Fruit fly (Drosophila melanogaster) whole organism, embryonic: ENCODE data around the gene Dpp10.

Experiments used
- Adf1 ChIP-seq: fragments of 200-800 bp; sonication (Bioruptor generic); IDR thresholded peaks from 2 replicates; pipeline ENCODE4 v1.3.6; 2022; ENCODE audit warnings: missing biosample characterization, missing genetic modification characterization
- Asciz ChIP-seq: fragments of 200-800 bp; sonication (Bioruptor generic); optimal IDR thresholded peaks from 2 replicates; lab custom pipeline; 2017; ENCODE audit warnings: missing biosample characterization, mild to moderate bottlenecking, missing genetic modification characterization, missing genetic modification reagents
- Awh ChIP-seq: fragments of 200-800 bp; sonication (Bioruptor generic); IDR thresholded peaks from 2 replicates; pipeline ENCODE4, ENCODE4 v1.3.6; 2022; ENCODE audit warnings: missing biosample characterization, missing genetic modification characterization
- BEAF-32 ChIP-seq: fragments of 200-800 bp; sonication (Bioruptor generic); optimal IDR thresholded peaks from 3 replicates; lab custom pipeline; 2017; ENCODE audit warnings: missing biosample characterization, missing genetic modification characterization, mild to moderate bottlenecking, moderate library complexity, missing genetic modification reagents
- Bgb ChIP-seq: fragments of 200-800 bp; sonication (Bioruptor generic); IDR thresholded peaks from 2 replicates; pipeline ENCODE4 v1.3.6; 2022; ENCODE audit warnings: missing biosample characterization, missing genetic modification characterization; ENCODE audit not compliant: partially characterized antibody
- CG11093 ChIP-seq: fragments of 200-800 bp; sonication (Bioruptor generic); IDR thresholded peaks from 3 replicates; pipeline ENCODE4 v1.3.6; 2022; ENCODE audit warnings: missing biosample characterization, missing genetic modification characterization
- CG11695 ChIP-seq: fragments of 200-800 bp; sonication (Bioruptor generic); IDR thresholded peaks from 3 replicates; pipeline ENCODE4 v1.3.6; 2022; ENCODE audit warnings: missing biosample characterization, missing genetic modification characterization
- CG12236 ChIP-seq: fragments of 200-800 bp; sonication (Bioruptor generic); optimal IDR thresholded peaks from 2 replicates; lab custom pipeline; 2016; ENCODE audit warnings: missing biosample characterization, missing genetic modification characterization
- CG16815 ChIP-seq: fragments of 200-800 bp; sonication (Bioruptor generic); optimal IDR thresholded peaks from 3 replicates; lab custom pipeline; 2017; ENCODE audit warnings: missing biosample characterization, mild to moderate bottlenecking, missing genetic modification characterization
- CG17802 ChIP-seq: fragments of 200-800 bp; sonication (Bioruptor generic); optimal IDR thresholded peaks from 2 replicates; lab custom pipeline; 2018; ENCODE audit warnings: missing biosample characterization, mild to moderate bottlenecking, missing genetic modification characterization, moderate library complexity
- CG17829 ChIP-seq: fragments of 200-800 bp; optimal IDR thresholded peaks from 2 replicates; lab custom pipeline; 2019; ENCODE audit warnings: missing biosample characterization, mild to moderate bottlenecking, missing genetic modification characterization, moderate library complexity
- CG18619 ChIP-seq: fragments of 200-800 bp; sonication (Bioruptor generic); optimal IDR thresholded peaks from 3 replicates; lab custom pipeline; 2017; ENCODE audit warnings: missing biosample characterization, mild to moderate bottlenecking, missing genetic modification characterization
- CG2116 ChIP-seq: fragments of 200-800 bp; sonication (Bioruptor generic); optimal IDR thresholded peaks from 3 replicates; lab custom pipeline; 2018; ENCODE audit warnings: missing biosample characterization, mild to moderate bottlenecking, missing genetic modification characterization
- CG2120 ChIP-seq: fragments of 200-800 bp; sonication (Bioruptor generic); optimal IDR thresholded peaks from 3 replicates; lab custom pipeline; 2016; ENCODE audit warnings: missing biosample characterization, missing genetic modification characterization
- CG30020 ChIP-seq: fragments of 200-800 bp; optimal IDR thresholded peaks from 2 replicates; lab custom pipeline; 2019; ENCODE audit warnings: missing biosample characterization, mild to moderate bottlenecking, missing genetic modification characterization, moderate library complexity
- CG31388 ChIP-seq: fragments of 200-800 bp; sonication (Bioruptor generic); optimal IDR thresholded peaks from 2 replicates; lab custom pipeline; 2016; ENCODE audit warnings: missing biosample characterization, missing genetic modification characterization
- CG32772 ChIP-seq: fragments of 200-800 bp; sonication (Bioruptor generic); IDR thresholded peaks from 2 replicates; pipeline ENCODE4 v1.3.6; 2022; ENCODE audit warnings: missing biosample characterization, missing genetic modification characterization
- CG33557 ChIP-seq: fragments of 200-800 bp; sonication (Bioruptor generic); optimal IDR thresholded peaks from 2 replicates; lab custom pipeline; 2019; ENCODE audit warnings: missing biosample characterization, mild to moderate bottlenecking, missing genetic modification characterization, moderate library complexity
- CG43689 ChIP-seq: fragments of 200-800 bp; sonication (Bioruptor generic); IDR thresholded peaks from 2 replicates; pipeline ENCODE4 v1.3.6; 2022; ENCODE audit warnings: missing biosample characterization, missing genetic modification characterization
- CG4730 ChIP-seq: fragments of 200-800 bp; sonication (Bioruptor generic); IDR thresholded peaks from 2 replicates; pipeline ENCODE4 v1.3.6; 2022; ENCODE audit warnings: missing biosample characterization, missing genetic modification characterization
- CG4854 ChIP-seq: fragments of 200-800 bp; sonication (Bioruptor generic); optimal IDR thresholded peaks from 2 replicates; lab custom pipeline; 2016; ENCODE audit warnings: missing biosample characterization, missing genetic modification characterization, inconsistent platforms
- CG6765 ChIP-seq: fragments of 200-800 bp; sonication (Bioruptor generic); optimal IDR thresholded peaks from 3 replicates; lab custom pipeline; 2017; ENCODE audit warnings: missing biosample characterization, mild to moderate bottlenecking, missing genetic modification characterization
- CG7839 ChIP-seq: fragments of 200-800 bp; sonication (Bioruptor generic); optimal IDR thresholded peaks from 3 replicates; lab custom pipeline; 2018; ENCODE audit warnings: missing biosample characterization, mild to moderate bottlenecking, missing genetic modification characterization, moderate library complexity
- Eip74EF ChIP-seq, 2 experiments: fragments of 200-800 bp in 1 of 2; fragments of >200 bp in 1 of 2; sonication (Bioruptor generic) in 1 of 2; optimal IDR thresholded peaks; 2 replicates each; lab custom pipeline; 2017 to 2019; ENCODE audit warnings: missing biosample characterization in 2 of 2, missing genetic modification characterization in 2 of 2, mild to moderate bottlenecking in 1 of 2, moderate library complexity in 1 of 2
- GATAe ChIP-seq: fragments of 200-800 bp; sonication (Bioruptor generic); conservative IDR thresholded peaks from 2 replicates; pipeline ENCODE4 v1.3.6; 2022; ENCODE audit warnings: missing biosample characterization, missing genetic modification characterization
- Hmr ChIP-seq: fragments of 200-800 bp; sonication (Bioruptor generic); optimal IDR thresholded peaks from 3 replicates; lab custom pipeline; 2017; ENCODE audit warnings: mild to moderate bottlenecking, missing biosample characterization, missing genetic modification reagents, missing genetic modification characterization
- Hr3 ChIP-seq: fragments of 200-800 bp; sonication (Bioruptor generic); optimal IDR thresholded peaks from 3 replicates; lab custom pipeline; 2016; ENCODE audit warnings: missing biosample characterization, missing genetic modification characterization
- Hr39 ChIP-seq: fragments of >200 bp; optimal IDR thresholded peaks from 2 replicates; lab custom pipeline; 2017
- Jarid2 ChIP-seq: fragments of 200-800 bp; sonication (Bioruptor generic); optimal IDR thresholded peaks from 3 replicates; lab custom pipeline; 2017; ENCODE audit warnings: mild to moderate bottlenecking, missing biosample characterization, missing genetic modification reagents, missing genetic modification characterization
- MTF-1 ChIP-seq: fragments of 200-800 bp; sonication (Bioruptor generic); optimal IDR thresholded peaks from 2 replicates; lab custom pipeline; 2018; ENCODE audit warnings: missing biosample characterization, mild to moderate bottlenecking, missing genetic modification characterization, borderline replicate concordance
- Mes4 ChIP-seq: fragments of 200-800 bp; sonication (Bioruptor generic); optimal IDR thresholded peaks from 2 replicates; lab custom pipeline; 2016; ENCODE audit warnings: missing biosample characterization, missing genetic modification characterization
- NK7.1 ChIP-seq: fragments of 200-800 bp; sonication (Bioruptor generic); optimal IDR thresholded peaks from 3 replicates; lab custom pipeline; 2016; ENCODE audit warnings: missing biosample characterization, missing genetic modification characterization
- Oaz ChIP-seq: fragments of 200-800 bp; sonication (Bioruptor generic); IDR thresholded peaks from 2 replicates; pipeline ENCODE4 v1.3.6; 2022; ENCODE audit warnings: missing biosample characterization, missing genetic modification characterization
- amos ChIP-seq: fragments of 200-800 bp; sonication (Bioruptor generic); IDR thresholded peaks from 2 replicates; pipeline ENCODE4 v1.3.6; 2022; ENCODE audit warnings: missing biosample characterization, missing genetic modification characterization; ENCODE audit not compliant: partially characterized antibody
- bcd ChIP-seq: fragments of 200-800 bp; sonication (Bioruptor generic); optimal IDR thresholded peaks from 2 replicates; lab custom pipeline; 2017; ENCODE audit warnings: missing biosample characterization, mild to moderate bottlenecking, missing genetic modification characterization
- cg ChIP-seq: fragments of 200-800 bp; sonication (Bioruptor generic); optimal IDR thresholded peaks from 3 replicates; lab custom pipeline; 2019; ENCODE audit warnings: missing biosample characterization, mild to moderate bottlenecking, missing genetic modification characterization, moderate library complexity
- crc ChIP-seq: fragments of 200-800 bp; sonication (Bioruptor generic); optimal IDR thresholded peaks from 2 replicates; lab custom pipeline; 2016; ENCODE audit warnings: missing biosample characterization, missing genetic modification characterization
- fu2 ChIP-seq: fragments of 200-800 bp; sonication (Bioruptor generic); optimal IDR thresholded peaks from 2 replicates; lab custom pipeline; 2016; ENCODE audit warnings: missing biosample characterization, missing genetic modification characterization
- gem ChIP-seq: fragments of 200-800 bp; sonication (Bioruptor generic); optimal IDR thresholded peaks from 2 replicates; lab custom pipeline; 2019; ENCODE audit warnings: missing biosample characterization, mild to moderate bottlenecking, missing genetic modification characterization, moderate library complexity
- gfzf ChIP-seq: fragments of 200-800 bp; sonication (Bioruptor generic); optimal IDR thresholded peaks from 2 replicates; lab custom pipeline; 2016; ENCODE audit warnings: missing biosample characterization, mild to moderate bottlenecking, missing genetic modification characterization, moderate library complexity
- jumu ChIP-seq: fragments of 200-800 bp; sonication (Bioruptor generic); optimal IDR thresholded peaks from 3 replicates; lab custom pipeline; 2016; ENCODE audit warnings: missing biosample characterization, missing genetic modification characterization
- kay ChIP-seq: fragments of 200-800 bp; sonication (Bioruptor generic); optimal IDR thresholded peaks from 2 replicates; lab custom pipeline; 2016; ENCODE audit warnings: missing biosample characterization, missing genetic modification characterization
- nau ChIP-seq: fragments of 200-800 bp; sonication (Bioruptor generic); optimal IDR thresholded peaks from 3 replicates; lab custom pipeline; 2017; ENCODE audit warnings: missing biosample characterization, mild to moderate bottlenecking, missing genetic modification characterization, missing genetic modification reagents
- p53 ChIP-seq: fragments of 200-800 bp; sonication (Bioruptor generic); optimal IDR thresholded peaks from 2 replicates; lab custom pipeline; 2016; ENCODE audit warnings: missing biosample characterization, missing genetic modification characterization
- pho ChIP-seq: fragments of 200-800 bp; sonication (Bioruptor generic); optimal IDR thresholded peaks from 2 replicates; lab custom pipeline; 2016; ENCODE audit warnings: missing biosample characterization, missing genetic modification characterization
- rib ChIP-seq: fragments of 200-800 bp; sonication (Bioruptor generic); IDR thresholded peaks from 2 replicates; pipeline ENCODE4 v1.3.6; 2022; ENCODE audit warnings: missing biosample characterization, missing genetic modification characterization
- sd ChIP-seq: fragments of 200-800 bp; sonication (Bioruptor generic); optimal IDR thresholded peaks from 3 replicates; lab custom pipeline; 2018; ENCODE audit warnings: missing biosample characterization, mild to moderate bottlenecking, missing genetic modification characterization, moderate library complexity
- so ChIP-seq: fragments of 200-800 bp; sonication (Bioruptor generic); IDR thresholded peaks from 3 replicates; pipeline ENCODE4 v1.3.6; 2022; ENCODE audit warnings: missing biosample characterization, missing genetic modification characterization
- sqz ChIP-seq: fragments of 200-800 bp; sonication (Bioruptor generic); optimal IDR thresholded peaks from 3 replicates; lab custom pipeline; 2018; ENCODE audit warnings: missing biosample characterization, mild to moderate bottlenecking, missing genetic modification characterization
- tin ChIP-seq: fragments of 200-800 bp; sonication (Bioruptor generic); optimal IDR thresholded peaks from 3 replicates; lab custom pipeline; 2016; ENCODE audit warnings: missing biosample characterization, missing genetic modification characterization

Gene Dpp10

DNA sequence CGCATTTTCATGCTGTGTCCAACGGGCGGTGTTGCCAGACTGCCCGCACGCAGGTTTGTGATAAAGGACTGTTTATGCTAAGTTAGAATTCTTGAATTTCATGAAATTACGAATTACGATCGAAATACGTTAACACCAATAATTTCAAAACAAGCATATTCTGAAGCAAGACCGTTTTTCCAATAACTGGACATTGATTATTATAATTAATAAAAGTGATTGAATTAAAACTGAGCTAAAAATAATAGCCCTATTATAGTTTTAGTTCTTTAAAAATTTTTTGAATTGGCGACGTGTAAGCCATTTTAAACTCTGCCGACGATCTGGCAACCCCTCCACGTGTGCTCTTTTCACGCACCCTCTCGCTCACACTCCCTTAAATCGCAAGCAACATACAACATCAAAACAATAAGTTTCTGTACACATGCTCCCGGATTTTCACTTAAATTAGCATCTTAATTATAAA is 47.3 kb upstream of the Dpp10 start (continued):
- TF ChIP-seq sd (tag; lab: Kevin White, UChicago) (peak; percentile 87), Hmr (GFP tag; lab: Kevin White, UChicago) (peak; percentile 97), jumu (GFP tag; lab: Kevin White, UChicago) (peak; percentile 88), gem (peak; percentile 98), crc (GFP tag; lab: Kevin White, UChicago) (peak; percentile 80), rib (peak; percentile 90), gfzf (GFP tag; lab: Kevin White, UChicago) (peak; percentile 15), Mes4 (GFP tag; lab: Kevin White, UChicago) (peak; percentile 84), Hr3 (GFP tag; lab: Kevin White, UChicago) (peak; percentile 96), CG4730 (GFP tag; lab: Robert Waterston, UW) (peak; percentile 86), Bgb (no peak), CG31388 (GFP tag; lab: Kevin White, UChicago) (peak; percentile 77), bcd (GFP tag; lab: Kevin White, UChicago) (peak; percentile 96), CG2116 (GFP tag; lab: Kevin White, UChicago) (peak; percentile 81), CG30020 (tag; lab: Kevin White, UChicago) (peak; percentile 86), BEAF-32 (GFP tag; lab: Kevin White, UChicago) (peak; percentile 46), Asciz (GFP tag; lab: Kevin White, UChicago) (peak; percentile 94), Hr39 (lab: Kevin White, UChicago) (no peak), so (GFP tag; lab: Robert Waterston, UW) (peak; percentile 92), CG17829 (tag; lab: Kevin White, UChicago) (peak; percentile 96), Adf1 (GFP tag; lab: Robert Waterston, UW) (peak; percentile 61), CG11695 (GFP tag; lab: Robert Waterston, UW) (peak; percentile 96), kay (peak; percentile 91), CG16815 (GFP tag; lab: Kevin White, UChicago) (peak; percentile 92), amos (GFP tag; lab: Robert Waterston, UW) (no peak; the same call in 1 of the 2 replicates), NK7.1 (peak; percentile 70), CG32772 (peak; percentile 89), Jarid2 (GFP tag; lab: Kevin White, UChicago) (peak; percentile 77), CG2120 (GFP tag; lab: Kevin White, UChicago) (peak; percentile 97), nau (GFP tag; lab: Kevin White, UChicago) (peak; percentile 93), tin (GFP tag; lab: Kevin White, UChicago) (peak; percentile 96), CG43689 (GFP tag; lab: Robert Waterston, UW) (peak; percentile 84), sqz (GFP tag; lab: Kevin White, UChicago) (peak; percentile 83), CG12236 (GFP tag; lab: Kevin White, UChicago) (peak; percentile 85), p53 (GFP tag; lab: Kevin White, UChicago) (peak; percentile 83), fu2 (peak; percentile 91), Awh (peak; percentile 81), cg (GFP tag; lab: Kevin White, UChicago) (no peak), CG18619 (GFP tag; lab: Kevin White, UChicago) (peak; percentile 95), CG17802 (tag; lab: Kevin White, UChicago) (peak; percentile 91), Eip74EF (GFP tag; optimal IDR thresholded peaks at IDR 0.05; lab: Kevin White, UChicago) (peak in 1 of 2 experiments; percentile 92), CG6765 (GFP tag; lab: Kevin White, UChicago) (peak; percentile 95), CG7839 (tag; lab: Kevin White, UChicago) (peak; percentile 97), GATAe (GFP tag; lab: Robert Waterston, UW) (peak; percentile 86), CG33557 (GFP tag; lab: Kevin White, UChicago) (peak; percentile 89), CG11093 (GFP tag; lab: Robert Waterston, UW) (peak; percentile 80), CG4854 (GFP tag; lab: Kevin White, UChicago) (peak; percentile 90), Oaz (GFP tag; lab: Robert Waterston, UW) (peak; percentile 93), pho (peak; percentile 95), MTF-1 (GFP tag; lab: Kevin White, UChicago) (peak; percentile 82)
